Worm (Caenorhabditis elegans) whole organism, mixed stage, embryonic: ENCODE results near the gene R144.12.

Experiments used
- ceh-43 ChIP-seq: fragments of 200-800 bp; sonication (Bioruptor generic); optimal IDR thresholded peaks from 2 replicates; lab custom pipeline; 2018; ENCODE audit warnings: mild to moderate bottlenecking, missing genetic modification characterization, moderate library complexity, missing compliant biosample characterization
- elt-3 ChIP-seq: fragments of 150-350 bp; optimal IDR thresholded peaks from 2 replicates; lab custom pipeline; 2014; ENCODE audit warnings: missing biosample characterization, missing genetic modification characterization
- lsy-2 ChIP-seq: fragments of 150-350 bp; optimal IDR thresholded peaks from 2 replicates; lab custom pipeline; 2014; ENCODE audit warnings: missing biosample characterization, missing genetic modification characterization
- mab-5 ChIP-seq: fragments of 150-350 bp; optimal IDR thresholded peaks from 2 replicates; lab custom pipeline; 2014; ENCODE audit warnings: missing biosample characterization, missing genetic modification characterization
- nhr-12 ChIP-seq: fragments of 150-350 bp; optimal IDR thresholded peaks from 2 replicates; lab custom pipeline; 2014; ENCODE audit warnings: missing biosample characterization, missing genetic modification characterization
- nhr-237 ChIP-seq: fragments of 150-350 bp; optimal IDR thresholded peaks from 2 replicates; lab custom pipeline; 2014; ENCODE audit warnings: missing biosample characterization, missing genetic modification characterization
- nhr-28 ChIP-seq: fragments of 150-350 bp; optimal IDR thresholded peaks from 2 replicates; lab custom pipeline; 2014; ENCODE audit warnings: missing biosample characterization, missing genetic modification characterization
- snpc-4 ChIP-seq: fragments of 150-350 bp; optimal IDR thresholded peaks from 2 replicates; lab custom pipeline; 2014; ENCODE audit warnings: missing biosample characterization, missing genetic modification characterization
- unc-62 ChIP-seq: fragments of 150-350 bp; optimal IDR thresholded peaks from 2 replicates; lab custom pipeline; 2014; ENCODE audit warnings: missing biosample characterization, missing genetic modification reagents, missing genetic modification characterization
- ztf-11 ChIP-seq: fragments of 150-350 bp; optimal IDR thresholded peaks from 2 replicates; lab custom pipeline; 2014; ENCODE audit warnings: missing biosample characterization, missing genetic modification characterization

DNA sequence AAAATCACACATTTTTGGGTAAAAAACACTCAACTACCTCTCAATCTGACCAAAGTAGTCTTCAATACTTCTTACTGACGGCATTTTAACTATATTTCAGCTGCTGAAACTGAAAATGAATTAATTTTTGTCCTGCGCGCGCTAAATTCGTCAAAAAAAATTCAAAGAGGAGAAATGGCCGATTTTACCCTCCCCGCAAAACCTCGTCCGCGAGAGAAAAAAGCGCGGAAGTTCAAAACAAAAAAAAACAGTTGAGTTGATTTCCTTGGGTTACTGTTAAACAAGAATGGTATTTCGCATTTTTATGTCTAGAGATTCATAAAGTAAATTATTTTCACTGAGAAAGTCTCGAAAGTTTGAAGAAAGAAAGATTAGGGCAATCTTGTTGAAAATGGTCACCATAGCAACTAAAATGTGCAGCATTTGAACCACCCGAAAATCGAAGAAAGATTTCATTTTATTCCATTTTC lies 20.0 kb downstream of the R144.12 start, which contains the start of the genes C27F2.10 and wdr-60:
- TF ChIP-seq mab-5 (tag; lab: Kevin White, UChicago) (no peak), ztf-11 (tag; lab: Kevin White, UChicago) (no peak), elt-3 (tag; lab: Kevin White, UChicago) (no peak), nhr-28 (tag; lab: Kevin White, UChicago) (no peak), unc-62 (GFP tag; lab: Kevin White, UChicago) (no peak), nhr-12 (tag; lab: Kevin White, UChicago) (no peak), ceh-43 (no peak), nhr-237 (tag; lab: Kevin White, UChicago) (no peak), lsy-2 (no peak), snpc-4 (tag; lab: Kevin White, UChicago) (no peak)
